Worm (Caenorhabditis elegans) whole organism, mixed stage, embryonic: ENCODE data around the gene nhr-258.

Experiments
- M03D4.4 ChIP-seq: sonication (generic microtip); optimal IDR thresholded peaks from 2 replicates; lab custom pipeline; 2017; ENCODE audit warnings: mild to moderate bottlenecking, missing genetic modification characterization, missing compliant biosample characterization
- bed-3 ChIP-seq: fragments of 200-800 bp; sonication (Bioruptor generic); optimal IDR thresholded peaks from 3 replicates; lab custom pipeline; 2018; ENCODE audit warnings: mild to moderate bottlenecking, missing genetic modification characterization, moderate library complexity, missing compliant biosample characterization
- blmp-1 ChIP-seq: fragments of 150-350 bp; optimal IDR thresholded peaks from 2 replicates; lab custom pipeline; 2014; ENCODE audit warnings: missing biosample characterization, missing genetic modification characterization
- ceh-39 ChIP-seq: fragments of 150-350 bp; optimal IDR thresholded peaks from 2 replicates; lab custom pipeline; 2014; ENCODE audit warnings: missing biosample characterization, missing genetic modification characterization
- ceh-43 ChIP-seq: fragments of 200-800 bp; sonication (Bioruptor generic); optimal IDR thresholded peaks from 2 replicates; lab custom pipeline; 2018; ENCODE audit warnings: mild to moderate bottlenecking, missing genetic modification characterization, moderate library complexity, missing compliant biosample characterization
- ceh-83 ChIP-seq: fragments of 200-800 bp; sonication (Bioruptor generic); optimal IDR thresholded peaks from 2 replicates; lab custom pipeline; 2018; ENCODE audit warnings: mild to moderate bottlenecking, missing genetic modification characterization, missing compliant biosample characterization
- ces-1 ChIP-seq: fragments of 150-350 bp; optimal IDR thresholded peaks from 2 replicates; lab custom pipeline; 2014; ENCODE audit warnings: missing biosample characterization, missing genetic modification reagents, missing genetic modification characterization
- cnd-1 ChIP-seq: fragments of 200-800 bp; sonication (Bioruptor generic); optimal IDR thresholded peaks from 2 replicates; lab custom pipeline; 2018; ENCODE audit warnings: mild to moderate bottlenecking, missing genetic modification characterization, missing compliant biosample characterization
- drap-1 ChIP-seq: fragments of 200-800 bp; sonication (Bioruptor generic); optimal IDR thresholded peaks from 3 replicates; lab custom pipeline; 2018; ENCODE audit warnings: mild to moderate bottlenecking, missing genetic modification characterization, missing compliant biosample characterization
- elt-1 ChIP-seq: sonication (generic microtip); optimal IDR thresholded peaks from 2 replicates; lab custom pipeline; 2017; ENCODE audit warnings: missing genetic modification characterization, mild to moderate bottlenecking, missing compliant biosample characterization, antibody characterized with exemption, moderate library complexity, borderline replicate concordance; ENCODE audit not compliant: insufficient read depth
- elt-3 ChIP-seq: fragments of 150-350 bp; optimal IDR thresholded peaks from 2 replicates; lab custom pipeline; 2014; ENCODE audit warnings: missing biosample characterization, missing genetic modification characterization
- ham-2 ChIP-seq: fragments of 200-800 bp; sonication (Bioruptor generic); optimal IDR thresholded peaks from 2 replicates; lab custom pipeline; 2018; ENCODE audit warnings: mild to moderate bottlenecking, missing genetic modification characterization, missing compliant biosample characterization
- lin-13 ChIP-seq: fragments of 150-350 bp; optimal IDR thresholded peaks from 2 replicates; lab custom pipeline; 2014; ENCODE audit warnings: missing biosample characterization, missing genetic modification characterization
- lin-32 ChIP-seq: fragments of 200-800 bp; sonication (Bioruptor generic); optimal IDR thresholded peaks from 2 replicates; lab custom pipeline; 2018; ENCODE audit warnings: mild to moderate bottlenecking, missing genetic modification characterization, missing compliant biosample characterization
- lsy-2 ChIP-seq: fragments of 150-350 bp; optimal IDR thresholded peaks from 2 replicates; lab custom pipeline; 2014; ENCODE audit warnings: missing biosample characterization, missing genetic modification characterization
- mab-5 ChIP-seq: fragments of 150-350 bp; optimal IDR thresholded peaks from 2 replicates; lab custom pipeline; 2014; ENCODE audit warnings: missing biosample characterization, missing genetic modification characterization
- mep-1 ChIP-seq: fragments of 150-350 bp; optimal IDR thresholded peaks from 2 replicates; lab custom pipeline; 2017; ENCODE audit warnings: missing biosample characterization, missing genetic modification reagents, missing genetic modification characterization, inconsistent platforms
- mls-2 ChIP-seq: sonication (generic microtip); optimal IDR thresholded peaks from 2 replicates; lab custom pipeline; 2016; ENCODE audit warnings: mild to moderate bottlenecking, missing genetic modification characterization, moderate library complexity, missing compliant biosample characterization
- nhr-12 ChIP-seq: fragments of 150-350 bp; optimal IDR thresholded peaks from 2 replicates; lab custom pipeline; 2014; ENCODE audit warnings: missing biosample characterization, missing genetic modification characterization
- nhr-2 ChIP-seq: fragments of 150-350 bp; optimal IDR thresholded peaks from 2 replicates; lab custom pipeline; 2014; ENCODE audit warnings: missing biosample characterization, missing genetic modification characterization
- nhr-237 ChIP-seq: fragments of 150-350 bp; optimal IDR thresholded peaks from 2 replicates; lab custom pipeline; 2014; ENCODE audit warnings: missing biosample characterization, missing genetic modification characterization
- nhr-28 ChIP-seq: fragments of 150-350 bp; optimal IDR thresholded peaks from 2 replicates; lab custom pipeline; 2014; ENCODE audit warnings: missing biosample characterization, missing genetic modification characterization
- pha-4 ChIP-seq: fragments of 150-350 bp; optimal IDR thresholded peaks from 2 replicates; lab custom pipeline; 2018; ENCODE audit warnings: missing biosample characterization, missing genetic modification reagents, missing genetic modification characterization
- sem-2 ChIP-seq: fragments of 200-800 bp; sonication (Bioruptor generic); optimal IDR thresholded peaks from 2 replicates; lab custom pipeline; 2018; ENCODE audit warnings: mild to moderate bottlenecking, missing genetic modification characterization, missing compliant biosample characterization
- snpc-4 ChIP-seq: fragments of 150-350 bp; optimal IDR thresholded peaks from 2 replicates; lab custom pipeline; 2014; ENCODE audit warnings: missing biosample characterization, missing genetic modification characterization
- sptf-1 ChIP-seq: sonication (generic microtip); optimal IDR thresholded peaks from 2 replicates; lab custom pipeline; 2017; ENCODE audit warnings: mild to moderate bottlenecking, missing genetic modification characterization, moderate library complexity, missing compliant biosample characterization
- unc-120 ChIP-seq: sonication (generic microtip); optimal IDR thresholded peaks from 2 replicates; lab custom pipeline; 2017; ENCODE audit warnings: missing genetic modification characterization, missing compliant biosample characterization; ENCODE audit not compliant: poor library complexity, severe bottlenecking
- unc-39 ChIP-seq: fragments of 150-350 bp; optimal IDR thresholded peaks from 2 replicates; lab custom pipeline; 2014; ENCODE audit warnings: missing biosample characterization, missing genetic modification characterization
- zip-8 ChIP-seq: fragments of 150-350 bp; optimal IDR thresholded peaks from 2 replicates; lab custom pipeline; 2014; ENCODE audit warnings: missing biosample characterization, missing genetic modification characterization
- ztf-11 ChIP-seq: fragments of 150-350 bp; optimal IDR thresholded peaks from 2 replicates; lab custom pipeline; 2014; ENCODE audit warnings: missing biosample characterization, missing genetic modification characterization

The nhr-258 gene

ce11 chrIV:8007549-8007948, 37.2 kb upstream of the nhr-258 start:
- no peak for TF ChIP-seq ceh-43 (GFP tag; lab: Kevin White, UChicago)
- no peak for TF ChIP-seq nhr-237 (tag; lab: Kevin White, UChicago)
- no peak for TF ChIP-seq ces-1
- TF ChIP-seq ceh-39 (tag; lab: Kevin White, UChicago): no peak

DNA sequence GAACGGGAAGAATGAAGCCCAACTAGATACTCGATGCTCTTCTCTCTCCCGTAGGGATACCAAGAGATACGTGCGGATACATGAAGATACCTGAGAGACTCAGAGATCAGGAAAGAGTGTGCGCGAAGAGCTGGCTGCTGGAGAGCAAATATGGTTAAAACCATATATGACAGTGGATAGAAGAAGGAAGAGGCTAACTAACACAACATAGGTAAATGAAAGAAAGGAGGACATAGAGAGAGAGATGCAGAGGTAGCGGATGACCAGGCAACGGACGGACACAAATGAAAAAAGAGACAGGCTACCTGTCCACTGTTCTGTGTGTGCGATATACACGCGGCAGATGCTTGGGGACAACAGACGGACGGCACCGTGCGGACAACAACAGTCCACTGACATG, 36.6 kb upstream of the nhr-258 start:
- TF ChIP-seq nhr-2: peak; percentile 98
- TF ChIP-seq ham-2 (GFP tag; lab: Kevin White, UChicago): peak; percentile 63
- TF ChIP-seq cnd-1 (tag; lab: Kevin White, UChicago): peak; percentile 17
- TF ChIP-seq mls-2 (tag; lab: Kevin White, UChicago): peak; percentile 0
- no peak for TF ChIP-seq ceh-39 (tag; lab: Kevin White, UChicago)

DNA sequence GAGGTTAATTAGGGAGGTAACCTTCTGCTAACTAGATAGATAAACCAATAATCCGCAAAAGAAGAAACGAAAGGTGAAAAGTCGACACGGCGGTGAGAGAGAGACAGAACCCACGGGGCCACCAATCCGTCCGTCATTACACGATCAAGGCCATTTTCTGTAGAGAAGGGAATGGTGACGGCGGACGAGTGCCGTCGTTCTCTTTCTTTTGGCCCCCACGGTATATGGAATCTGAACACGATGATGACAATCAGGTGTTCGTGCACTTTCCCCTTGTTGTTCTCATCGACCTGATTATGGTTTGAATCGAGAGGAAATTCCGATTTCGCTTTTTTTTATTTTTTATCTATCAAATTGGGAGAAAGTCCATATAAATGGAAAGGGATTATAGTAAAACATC, 35.4 kb upstream of the nhr-258 start:
- TF ChIP-seq ham-2 (GFP tag; lab: Kevin White, UChicago): peak; percentile 47
- no peak for TF ChIP-seq cnd-1 (tag; lab: Kevin White, UChicago)
- TF ChIP-seq mls-2 (tag; lab: Kevin White, UChicago): peak; percentile 10
- TF ChIP-seq drap-1 (GFP tag; lab: Kevin White, UChicago): no peak
- no peak for TF ChIP-seq sptf-1 (tag; lab: Kevin White, UChicago)
- peak; percentile 62 for TF ChIP-seq blmp-1 (tag; lab: Kevin White, UChicago)
- no peak for TF ChIP-seq pha-4

DNA sequence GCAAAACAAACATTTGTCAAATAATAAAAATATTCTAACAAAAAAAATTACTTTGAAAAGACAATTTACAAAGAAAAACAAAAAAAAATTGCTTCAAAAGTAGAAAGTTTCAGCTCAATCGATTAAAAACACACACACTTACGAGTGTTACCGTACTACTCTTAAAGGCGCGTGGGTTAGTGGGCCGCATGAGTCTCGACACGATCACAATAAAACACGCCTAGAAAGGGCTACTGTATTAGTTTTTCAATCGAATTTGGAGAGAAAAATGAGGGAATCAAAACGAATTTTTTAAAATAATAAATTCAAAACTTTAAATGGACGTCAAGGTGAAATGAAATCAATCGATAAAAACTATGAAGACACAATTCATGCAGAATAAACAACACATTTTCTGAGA, 34.2 kb upstream of the nhr-258 start:
- TF ChIP-seq lsy-2 (tag; lab: Kevin White, UChicago) (peak; percentile 5), ceh-83 (GFP tag; lab: Kevin White, UChicago) (no peak)

- TF ChIP-seq nhr-2 (peak; percentile 59), ceh-43 (GFP tag; lab: Kevin White, UChicago) (no peak)
Observed at ce11 chrIV:8012330-8012729, 32.4 kb upstream of the nhr-258 start, which contains the start of gene Y42H9B.3. Gene Y42H9B.3 (minus strand): TSS chrIV:8012430.

DNA sequence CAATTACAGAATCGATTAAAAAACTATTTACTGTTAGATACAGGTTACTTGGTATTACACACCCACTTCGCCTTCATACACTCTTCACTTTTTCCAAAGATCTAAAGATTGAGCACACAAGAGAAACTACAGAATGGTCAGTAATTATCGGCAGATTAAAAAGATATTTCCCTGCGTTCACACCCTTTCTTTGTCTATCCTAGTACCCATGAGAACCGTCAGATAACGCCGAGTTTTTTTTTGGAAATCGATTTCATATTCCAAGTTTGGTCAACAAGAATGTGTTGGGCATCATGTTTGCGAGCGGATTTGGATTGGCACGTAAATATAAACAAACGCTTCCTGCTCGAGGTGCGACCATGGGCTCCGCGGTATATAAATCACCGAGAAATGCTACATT, 30.9 kb upstream of the nhr-258 start, which contains the start of gene C26B2.8:
Gene C26B2.8, plus strand, starts transcription at position 301 of the 400 bp plus-strand sequence.
- TF ChIP-seq snpc-4 (no peak), blmp-1 (tag; lab: Kevin White, UChicago) (no peak)

DNA sequence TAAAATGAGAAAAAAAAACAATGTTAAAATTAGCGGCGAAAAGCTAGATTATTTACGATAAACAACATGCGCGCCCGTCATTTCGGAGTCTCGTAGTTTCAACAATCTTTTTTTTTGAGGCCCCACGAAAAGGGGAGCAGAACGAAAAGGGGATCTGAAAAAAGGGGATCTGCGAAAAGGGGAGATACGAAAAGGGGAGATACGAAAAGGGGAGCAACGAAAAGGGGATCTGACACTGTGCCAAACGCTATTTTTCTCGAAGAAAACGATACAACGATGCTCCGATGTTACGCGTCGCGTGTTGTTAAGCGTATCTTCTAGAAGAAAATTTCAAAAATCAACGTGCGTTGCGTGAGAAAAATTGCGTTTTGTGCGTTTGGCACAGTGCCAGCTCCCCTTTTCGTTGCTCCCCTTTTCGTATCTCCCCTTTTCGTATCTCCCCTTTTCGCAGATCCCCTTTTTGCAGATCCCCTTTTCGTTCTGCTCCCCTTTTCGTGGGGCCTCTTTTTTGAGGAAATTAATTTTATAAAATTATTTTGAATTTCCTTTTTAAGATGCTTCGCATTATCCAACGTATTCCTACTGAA, 28.9 kb upstream of the nhr-258 start, which contains the start of gene C26B2.7:
Gene C26B2.7, plus strand, starts transcription at position 549 of the 587 bp plus-strand sequence.
- peak; percentile 31 for TF ChIP-seq ham-2 (GFP tag; lab: Kevin White, UChicago)
- TF ChIP-seq sptf-1 (tag; lab: Kevin White, UChicago): peak; percentile 79
- TF ChIP-seq drap-1 (GFP tag; lab: Kevin White, UChicago): peak; percentile 11
- peak; percentile 22 for TF ChIP-seq lin-32 (GFP tag; lab: Kevin White, UChicago)
- peak; percentile 18 for TF ChIP-seq unc-120 (tag; lab: Kevin White, UChicago)
- TF ChIP-seq mep-1 (tag; lab: Kevin White, UChicago): peak; percentile 20
- peak; percentile 3 for TF ChIP-seq bed-3
- peak; percentile 35 for TF ChIP-seq M03D4.4 (tag; lab: Kevin White, UChicago)
- peak; percentile 70 for TF ChIP-seq ces-1
- TF ChIP-seq lsy-2 (tag; lab: Kevin White, UChicago): peak; percentile 41
- peak; percentile 34 for TF ChIP-seq mls-2 (tag; lab: Kevin White, UChicago)
- TF ChIP-seq, all 35 proteins: peak for 11; not testable (repeated sequence) for 24

- TF ChIP-seq zip-8 (tag; lab: Kevin White, UChicago): no peak
- TF ChIP-seq ztf-11 (tag; lab: Kevin White, UChicago): no peak
- TF ChIP-seq mab-5 (tag; lab: Kevin White, UChicago): no peak
- TF ChIP-seq lin-13 (tag; lab: Kevin White, UChicago): no peak
- no peak for TF ChIP-seq nhr-12 (tag; lab: Kevin White, UChicago)
- TF ChIP-seq mep-1 (tag; lab: Kevin White, UChicago): no peak
- no peak for TF ChIP-seq M03D4.4 (tag; lab: Kevin White, UChicago)
- no peak for TF ChIP-seq unc-39
- TF ChIP-seq sptf-1 (tag; lab: Kevin White, UChicago): no peak
- no peak for TF ChIP-seq nhr-237 (tag; lab: Kevin White, UChicago)
- no peak for TF ChIP-seq ham-2 (GFP tag; lab: Kevin White, UChicago)
- TF ChIP-seq sem-2: no peak
- no peak for TF ChIP-seq pha-4
- no peak for TF ChIP-seq nhr-28 (tag; lab: Kevin White, UChicago)
- no peak for TF ChIP-seq lin-32 (GFP tag; lab: Kevin White, UChicago)
- TF ChIP-seq elt-1 (tag; lab: Kevin White, UChicago): no peak
- TF ChIP-seq elt-3 (tag; lab: Kevin White, UChicago): no peak
- TF ChIP-seq drap-1 (GFP tag; lab: Kevin White, UChicago): no peak
- TF ChIP-seq ceh-43 (GFP tag; lab: Kevin White, UChicago): no peak
- no peak for TF ChIP-seq mls-2 (tag; lab: Kevin White, UChicago)
Observed at ce11 chrIV:8016694-8017093, 28.0 kb upstream of the nhr-258 start, which contains the start of gene elpc-4. Gene elpc-4 (plus strand): TSS chrIV:8016994.
